Worm (Caenorhabditis elegans) whole organism, L4 larva: ENCODE data around the gene C15H9.9.

Source experiments
- F37D6.2 ChIP-seq: sonication (generic microtip); optimal IDR thresholded peaks from 2 replicates; lab custom pipeline; 2016; ENCODE audit warnings: mild to moderate bottlenecking, missing genetic modification characterization, missing compliant biosample characterization
- F44E2.7 ChIP-seq: fragments of 200-800 bp; sonication (Bioruptor generic); IDR thresholded peaks from 2 replicates; pipeline ENCODE4 v2.1.2; 2022; ENCODE audit warnings: missing genetic modification characterization, missing compliant biosample characterization
- F49E8.2 ChIP-seq: sonication (generic microtip); optimal IDR thresholded peaks from 2 replicates; lab custom pipeline; 2016; ENCODE audit warnings: missing compliant biosample characterization, mild to moderate bottlenecking, missing genetic modification characterization, borderline replicate concordance
- T26A8.4 ChIP-seq: fragments of 200-800 bp; sonication (Bioruptor generic); IDR thresholded peaks from 2 replicates; pipeline ENCODE4 v1.3.6; 2022; ENCODE audit warnings: missing genetic modification characterization, missing compliant biosample characterization
- ceh-20 ChIP-seq: fragments of 200-800 bp; sonication (Bioruptor generic); IDR thresholded peaks from 2 replicates; pipeline ENCODE4 v1.3.6; 2022; ENCODE audit warnings: missing genetic modification reagents, missing genetic modification characterization, missing compliant biosample characterization
- ceh-62 ChIP-seq: sonication (generic microtip); optimal IDR thresholded peaks from 2 replicates; lab custom pipeline; 2017; ENCODE audit warnings: missing biosample characterization, missing genetic modification characterization
- cey-2 ChIP-seq: sonication (generic microtip); optimal IDR thresholded peaks from 3 replicates; lab custom pipeline; 2017; ENCODE audit warnings: missing genetic modification characterization, mild to moderate bottlenecking, missing compliant biosample characterization, antibody characterized with exemption, borderline replicate concordance; ENCODE audit not compliant: insufficient read depth
- daf-16 ChIP-seq, 3 experiments: sonication (generic microtip); optimal IDR thresholded peaks; 2 replicates each; lab custom pipeline; 2016 to 2017; ENCODE audit warnings: missing genetic modification characterization in 3 of 3, missing genetic modification reagents in 3 of 3, mild to moderate bottlenecking in 2 of 3, missing compliant biosample characterization in 2 of 3, missing biosample characterization in 1 of 3, moderate library complexity in 1 of 3
- dmd-6 ChIP-seq: fragments of 200-800 bp; sonication (Bioruptor generic); IDR thresholded peaks from 2 replicates; pipeline ENCODE4 v1.3.6; 2022; ENCODE audit warnings: missing genetic modification reagents, missing genetic modification characterization, missing compliant biosample characterization
- dmd-8 ChIP-seq: fragments of 200-800 bp; sonication (Bioruptor generic); IDR thresholded peaks from 2 replicates; pipeline ENCODE4 v1.3.6; 2022; ENCODE audit warnings: missing genetic modification characterization, missing compliant biosample characterization
- dpl-1 ChIP-seq: fragments of 150-350 bp; optimal IDR thresholded peaks from 2 replicates; lab custom pipeline; 2014; ENCODE audit warnings: missing biosample characterization, missing genetic modification reagents, missing genetic modification characterization
- dve-1 ChIP-seq: sonication (generic microtip); optimal IDR thresholded peaks from 2 replicates; lab custom pipeline; 2017; ENCODE audit warnings: antibody characterized with exemption, mild to moderate bottlenecking, missing genetic modification characterization, missing compliant biosample characterization; ENCODE audit not compliant: insufficient read depth
- egl-43 ChIP-seq: fragments of 200-800 bp; sonication (Bioruptor generic); IDR thresholded peaks from 2 replicates; pipeline ENCODE4 v1.3.6; 2022; ENCODE audit warnings: missing genetic modification reagents, missing genetic modification characterization, missing compliant biosample characterization
- fos-1 ChIP-seq: fragments of 150-350 bp; optimal IDR thresholded peaks from 2 replicates; lab custom pipeline; 2014; ENCODE audit warnings: missing biosample characterization, missing genetic modification characterization
- gei-8 ChIP-seq: fragments of 200-800 bp; sonication (Bioruptor generic); optimal IDR thresholded peaks from 2 replicates; lab custom pipeline; 2018; ENCODE audit warnings: mild to moderate bottlenecking, missing genetic modification characterization, missing compliant biosample characterization
- hif-1 ChIP-seq, 2 experiments: sonication (generic microtip); optimal IDR thresholded peaks; 2 replicates each; lab custom pipeline; 2016 to 2017; ENCODE audit warnings: missing compliant biosample characterization in 2 of 2, missing genetic modification characterization in 2 of 2, missing genetic modification reagents in 2 of 2, missing genotype in 2 of 2, mild to moderate bottlenecking in 1 of 2
- hlh-11 ChIP-seq: fragments of 200-800 bp; sonication (Bioruptor generic); optimal IDR thresholded peaks from 2 replicates; lab custom pipeline; 2018; ENCODE audit warnings: mild to moderate bottlenecking, missing genetic modification characterization, missing compliant biosample characterization
- hmg-1.1 ChIP-seq: fragments of 200-800 bp; sonication (Bioruptor generic); IDR thresholded peaks from 2 replicates; pipeline ENCODE4 v1.3.6; 2022; ENCODE audit warnings: missing genetic modification reagents, missing genetic modification characterization, missing compliant biosample characterization
- jun-1 ChIP-seq: fragments of 150-350 bp; optimal IDR thresholded peaks from 2 replicates; lab custom pipeline; 2014; ENCODE audit warnings: missing biosample characterization, missing genetic modification reagents, missing genetic modification characterization
- lin-1 ChIP-seq: fragments of 200-800 bp; sonication (Bioruptor generic); IDR thresholded peaks from 2 replicates; pipeline ENCODE4 v1.3.6; 2022; ENCODE audit warnings: missing genetic modification reagents, missing genetic modification characterization, missing compliant biosample characterization
- lin-13 ChIP-seq: fragments of 150-350 bp; optimal IDR thresholded peaks from 2 replicates; lab custom pipeline; 2014; ENCODE audit warnings: missing biosample characterization, missing genetic modification reagents, missing genetic modification characterization
- lir-3 ChIP-seq: sonication (generic microtip); optimal IDR thresholded peaks from 2 replicates; lab custom pipeline; 2016; ENCODE audit warnings: mild to moderate bottlenecking, missing genetic modification characterization, missing compliant biosample characterization
- lsy-2 ChIP-seq, 2 experiments: fragments of 150-350 bp in 1 of 2; sonication (generic microtip) in 1 of 2; optimal IDR thresholded peaks; 2 replicates each; lab custom pipeline; 2014 to 2017; ENCODE audit warnings: missing biosample characterization in 2 of 2, missing genetic modification characterization in 2 of 2
- madf-5 ChIP-seq, 2 experiments: fragments of 200-800 bp; sonication (Bioruptor generic); IDR thresholded peaks; 2 replicates each; pipeline ENCODE4 v1.3.6; 2022; ENCODE audit warnings: missing compliant biosample characterization in 2 of 2, missing genetic modification characterization in 2 of 2
- mdt-29 ChIP-seq: fragments of 200-800 bp; sonication (Bioruptor generic); IDR thresholded peaks from 2 replicates; pipeline ENCODE4 v1.3.6; 2022; ENCODE audit warnings: missing genetic modification reagents, missing genetic modification characterization, missing compliant biosample characterization
- mes-2 ChIP-seq: sonication (generic microtip); optimal IDR thresholded peaks from 2 replicates; lab custom pipeline; 2016; ENCODE audit warnings: missing genotype, mild to moderate bottlenecking, missing genetic modification characterization, missing compliant biosample characterization; ENCODE audit not compliant: poor library complexity, severe bottlenecking
- mxl-3 ChIP-seq: fragments of 200-800 bp; sonication (Bioruptor generic); optimal IDR thresholded peaks from 2 replicates; lab custom pipeline; 2018; ENCODE audit warnings: mild to moderate bottlenecking, missing genetic modification characterization, missing compliant biosample characterization
- nhr-25 ChIP-seq: sonication (generic microtip); optimal IDR thresholded peaks from 2 replicates; lab custom pipeline; 2017; ENCODE audit warnings: missing genetic modification characterization, mild to moderate bottlenecking, missing compliant biosample characterization, antibody characterized with exemption, moderate library complexity, borderline replicate concordance; ENCODE audit not compliant: insufficient read depth
- nhr-28 ChIP-seq: fragments of 150-350 bp; optimal IDR thresholded peaks from 2 replicates; lab custom pipeline; 2014; ENCODE audit warnings: missing biosample characterization, missing genetic modification characterization
- nhr-42 ChIP-seq: fragments of 200-800 bp; sonication (Bioruptor generic); IDR thresholded peaks from 2 replicates; pipeline ENCODE4 v1.3.6; 2022; ENCODE audit warnings: missing genetic modification characterization, missing compliant biosample characterization
- nhr-48 ChIP-seq: sonication (generic microtip); optimal IDR thresholded peaks from 2 replicates; lab custom pipeline; 2016; ENCODE audit warnings: mild to moderate bottlenecking, missing genetic modification characterization, missing compliant biosample characterization
- nhr-77 ChIP-seq: fragments of 150-350 bp; optimal IDR thresholded peaks from 2 replicates; lab custom pipeline; 2014; ENCODE audit warnings: missing biosample characterization, missing genetic modification characterization
- pqm-1 ChIP-seq: sonication (generic microtip); optimal IDR thresholded peaks from 2 replicates; lab custom pipeline; 2017; ENCODE audit warnings: missing biosample characterization, missing genetic modification characterization
- sdz-12 ChIP-seq: fragments of 200-800 bp; sonication (Bioruptor generic); optimal IDR thresholded peaks from 2 replicates; lab custom pipeline; 2018; ENCODE audit warnings: mild to moderate bottlenecking, missing genetic modification characterization, missing compliant biosample characterization
- snpc-1.2 ChIP-seq: fragments of 200-800 bp; sonication (Bioruptor generic); IDR thresholded peaks from 2 replicates; pipeline ENCODE4 v1.3.6; 2022; ENCODE audit warnings: missing genetic modification reagents, missing genetic modification characterization, missing compliant biosample characterization
- vab-7 ChIP-seq: fragments of 200-800 bp; sonication (Bioruptor generic); IDR thresholded peaks from 2 replicates; pipeline ENCODE4 v1.3.6; 2022; ENCODE audit warnings: missing genetic modification reagents, missing genetic modification characterization, missing compliant biosample characterization
- zfp-2 ChIP-seq: sonication (generic microtip); optimal IDR thresholded peaks from 2 replicates; lab custom pipeline; 2016; ENCODE audit warnings: mild to moderate bottlenecking, missing genetic modification characterization, missing compliant biosample characterization
- zfp-3 ChIP-seq: fragments of 200-800 bp; sonication (Bioruptor generic); conservative IDR thresholded peaks from 2 replicates; pipeline ENCODE4 v1.3.6; 2022; ENCODE audit warnings: missing genetic modification reagents, missing genetic modification characterization, missing compliant biosample characterization
- zip-11 ChIP-seq: fragments of 200-800 bp; sonication (Bioruptor generic); IDR thresholded peaks from 2 replicates; pipeline ENCODE4 v1.3.6; 2022; ENCODE audit warnings: missing genetic modification characterization, missing compliant biosample characterization

The C15H9.9 gene

DNA sequence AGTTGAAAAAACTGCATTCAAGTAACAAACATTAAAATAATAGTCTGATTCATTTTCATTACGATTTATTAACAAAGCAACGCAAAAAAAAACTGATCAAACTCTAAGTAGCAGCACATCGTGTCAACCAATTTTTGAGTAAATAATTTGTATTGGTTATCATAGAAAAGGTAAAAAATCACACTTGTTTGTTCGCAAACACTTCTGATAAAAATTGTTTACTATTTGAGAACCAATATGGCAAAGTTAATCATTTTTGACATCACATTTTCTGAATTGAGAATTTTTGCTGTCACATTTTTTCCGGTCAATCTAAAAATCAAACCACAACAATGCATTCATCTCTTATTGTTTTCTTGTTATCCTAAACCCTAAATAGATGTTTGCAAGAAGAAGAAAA is 6.8 kb downstream of the C15H9.9 start:
- TF ChIP-seq nhr-77 (tag; lab: Kevin White, UChicago): peak; percentile 38
- TF ChIP-seq ceh-62 (tag; lab: Kevin White, UChicago): no peak
- peak; percentile 2 for TF ChIP-seq pqm-1
- TF ChIP-seq mes-2 (tag; lab: Kevin White, UChicago): no peak
- no peak for TF ChIP-seq daf-16 (GFP tag; optimal IDR thresholded peaks at IDR 0.05; lab: Kevin White, UChicago)
- peak; percentile 97 for TF ChIP-seq daf-16 (tag; optimal IDR thresholded peaks at IDR 0.05; lab: Kevin White, UChicago)
- TF ChIP-seq nhr-28 (tag; lab: Kevin White, UChicago): peak; percentile 25
- TF ChIP-seq sdz-12 (GFP tag; lab: Kevin White, UChicago): no peak
- TF ChIP-seq madf-5 (GFP tag; IDR thresholded peaks at IDR 0.05; lab: Robert Waterston, UW): no peak
- TF ChIP-seq dve-1 (tag; lab: Kevin White, UChicago): peak; percentile 31

DNA sequence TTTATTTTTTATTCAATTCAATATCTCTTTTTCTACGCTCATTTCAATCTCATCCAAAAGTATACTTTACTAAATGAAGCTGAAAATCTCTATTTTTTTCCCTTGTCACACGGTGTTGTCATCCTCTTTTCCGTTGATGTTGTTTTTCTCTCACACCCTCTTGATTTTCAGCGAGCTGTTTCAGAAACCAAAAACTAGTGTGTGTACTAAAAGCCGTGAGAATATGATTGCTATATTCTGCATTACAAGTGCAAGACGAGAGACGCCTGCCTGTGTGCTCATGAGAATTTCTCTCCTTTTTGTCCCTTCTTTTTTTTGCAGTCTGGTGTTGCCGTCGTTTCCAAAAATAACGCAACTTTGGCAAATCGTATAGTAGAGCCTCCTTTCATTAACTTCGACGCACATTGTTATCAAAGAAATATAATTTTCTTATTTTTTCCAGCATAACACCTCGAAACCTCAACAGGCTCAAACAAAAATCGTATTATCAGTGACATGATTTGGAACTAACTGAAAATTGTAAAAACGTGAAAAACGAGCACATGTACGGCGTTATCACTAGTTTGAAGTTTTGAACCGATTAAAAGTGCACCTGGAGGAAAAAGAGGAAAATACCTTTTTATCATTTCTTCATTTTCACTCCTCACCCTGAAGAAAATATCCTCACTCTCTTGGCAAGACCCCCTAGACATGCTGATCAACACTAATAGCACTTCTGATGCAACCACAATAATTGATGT is 9.8 kb downstream of the C15H9.9 start, which contains the start of gene C15H9.2:
C15H9.2 (plus strand) TSS at position 441 of the 740 bp plus-strand sequence.
- no peak for TF ChIP-seq mdt-29 (GFP tag; lab: Robert Waterston, UW)
- TF ChIP-seq T26A8.4 (GFP tag; lab: Robert Waterston, UW): no peak
- TF ChIP-seq ceh-62 (tag; lab: Kevin White, UChicago): no peak
- no peak for TF ChIP-seq zfp-3 (GFP tag; lab: Robert Waterston, UW)
- no peak for TF ChIP-seq gei-8
- TF ChIP-seq ceh-20 (GFP tag; lab: Robert Waterston, UW): no peak
- no peak for TF ChIP-seq fos-1 (tag; lab: Kevin White, UChicago)
- no peak for TF ChIP-seq daf-16 (GFP tag; optimal IDR thresholded peaks at IDR 0.05; lab: Kevin White, UChicago)
- peak; percentile 79 for TF ChIP-seq daf-16 (tag; optimal IDR thresholded peaks at IDR 0.05; lab: Kevin White, UChicago)
- no peak for TF ChIP-seq jun-1
- TF ChIP-seq F44E2.7 (GFP tag; lab: Robert Waterston, UW): no peak
- no peak for TF ChIP-seq lsy-2 (tag; optimal IDR thresholded peaks at IDR 0.05; lab: Kevin White, UChicago)
- peak; percentile 82 for TF ChIP-seq pqm-1
- no peak for TF ChIP-seq nhr-77 (tag; lab: Kevin White, UChicago)
- no peak for TF ChIP-seq lin-1 (GFP tag; lab: Robert Waterston, UW)
- TF ChIP-seq hlh-11: peak; percentile 19
- TF ChIP-seq hmg-1.1 (GFP tag; lab: Robert Waterston, UW): no peak
- no peak for TF ChIP-seq nhr-48 (tag; lab: Kevin White, UChicago)
- TF ChIP-seq lir-3: no peak
- TF ChIP-seq nhr-42: no peak
- TF ChIP-seq nhr-28 (tag; lab: Kevin White, UChicago): peak; percentile 9
- no peak for TF ChIP-seq zfp-2 (tag; lab: Kevin White, UChicago)
- TF ChIP-seq F37D6.2 (tag; lab: Kevin White, UChicago): no peak
- TF ChIP-seq dmd-6: peak; percentile 40; the same call in 1 of the 2 replicates
- TF ChIP-seq snpc-1.2 (GFP tag; lab: Robert Waterston, UW): no peak
- peak; percentile 30 for TF ChIP-seq mxl-3 (GFP tag; lab: Kevin White, UChicago)
- TF ChIP-seq dpl-1 (GFP tag; lab: Kevin White, UChicago): no peak
- no peak for TF ChIP-seq cey-2
- no peak for TF ChIP-seq hif-1 (tag; optimal IDR thresholded peaks at IDR 0.05; lab: Kevin White, UChicago)
- no peak for TF ChIP-seq lin-13 (GFP tag; lab: Kevin White, UChicago)
- TF ChIP-seq zip-11 (GFP tag; lab: Robert Waterston, UW): no peak
- no peak for TF ChIP-seq egl-43 (GFP tag; lab: Robert Waterston, UW)
- TF ChIP-seq F49E8.2 (tag; lab: Kevin White, UChicago): no peak
- TF ChIP-seq nhr-25 (tag; lab: Kevin White, UChicago): no peak
- TF ChIP-seq vab-7 (GFP tag; lab: Robert Waterston, UW): no peak
- no peak for TF ChIP-seq sdz-12 (GFP tag; lab: Kevin White, UChicago)
- no peak for TF ChIP-seq dmd-8 (GFP tag; lab: Robert Waterston, UW)
